Fruit fly (Drosophila melanogaster) S2 (cell line): ENCODE data around the gene Gfat1.
A peak's percentile ranks its signal among the peaks of the same experiment; 100 is the strongest.
"Not testable (repeated sequence)": the region's sequence is repeated elsewhere in the genome, so short reads cannot be mapped to it uniquely, and the experiment has no call there.

Experiments
- CG8478 ChIP-seq: fragments of >200 bp; optimal IDR thresholded peaks from 2 replicates; lab custom pipeline; 2018
- CTCF ChIP-seq, 2 experiments: fragments of >200 bp; optimal IDR thresholded peaks; 2 replicates each; lab custom pipeline; 2018

The Gfat1 gene

DNA sequence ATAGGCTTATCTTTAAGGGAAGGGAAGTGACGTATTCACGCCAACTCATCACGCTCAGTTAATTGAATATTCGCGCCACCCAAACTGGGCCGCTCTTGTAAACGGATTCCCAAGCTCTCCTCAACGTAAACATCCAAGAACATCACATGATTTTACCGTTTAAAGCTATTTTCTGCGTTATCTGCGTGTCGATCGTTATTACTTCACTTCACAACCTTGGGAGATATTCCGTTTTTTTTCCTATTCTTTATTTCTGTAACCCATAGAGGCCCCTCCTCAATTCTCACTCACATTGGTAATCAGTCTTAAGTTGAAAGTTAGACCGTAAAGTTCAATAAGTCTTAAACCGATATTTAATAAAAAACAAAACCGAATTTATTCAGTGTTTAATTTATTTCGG is at the start of gene Gfat1:
Gene Gfat1 (plus strand): TSS at position 301 of the 400 bp plus-strand sequence.
- not testable (repeated sequence) for TF ChIP-seq CG8478 (lab: Kevin White, UChicago); CTCF (optimal IDR thresholded peaks at IDR 0.05; lab: Kevin White, UChicago)

DNA sequence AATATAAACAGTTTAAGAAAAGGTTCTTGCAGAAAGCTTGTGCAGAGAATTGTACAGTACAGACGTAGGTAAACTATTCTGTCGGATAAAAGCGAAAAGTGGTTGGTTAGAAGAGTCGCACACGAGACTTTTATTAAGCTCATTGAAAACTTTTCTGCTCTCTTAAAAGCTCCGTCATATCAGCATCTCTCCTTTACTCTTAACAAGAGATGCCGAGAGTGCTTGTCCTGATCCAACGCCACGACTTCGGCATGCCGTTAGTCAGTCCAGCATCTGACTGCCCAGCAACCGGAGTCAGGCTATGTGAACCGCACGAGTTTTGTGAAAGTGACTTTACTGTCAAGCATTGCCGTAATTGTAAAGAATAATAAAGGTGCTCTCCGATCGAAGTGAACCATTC is 48.6 kb upstream of the Gfat1 start, which contains the start of gene CG42402:
Gene CG42402 (plus strand): TSS at position 282 of the 400 bp plus-strand sequence.
- TF ChIP-seq CG8478 (lab: Kevin White, UChicago) (no peak), CTCF (optimal IDR thresholded peaks at IDR 0.05; lab: Kevin White, UChicago) (no peak)

DNA sequence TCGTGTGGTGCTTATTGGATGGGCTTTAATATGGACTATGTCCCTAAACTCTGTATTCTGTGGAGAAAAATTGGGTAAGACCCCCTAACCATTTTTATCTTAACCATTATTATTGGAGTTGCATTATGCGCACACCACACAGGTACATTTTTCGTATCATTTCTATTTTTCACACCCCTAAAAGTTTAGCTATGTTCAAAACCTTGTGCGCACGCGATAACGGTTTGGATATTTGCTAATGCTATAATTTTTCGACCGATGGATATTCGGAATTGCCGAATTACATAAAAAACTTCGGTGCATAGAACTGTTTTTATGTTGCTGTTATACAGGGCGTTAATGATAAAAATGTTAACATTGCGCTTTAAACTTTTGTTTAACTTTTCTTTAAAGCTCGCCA is 44.5 kb upstream of the Gfat1 start:
- TF ChIP-seq CG8478 (lab: Kevin White, UChicago) (no peak), CTCF (optimal IDR thresholded peaks at IDR 0.05; lab: Kevin White, UChicago) (peak; percentile 45 to 52)

DNA sequence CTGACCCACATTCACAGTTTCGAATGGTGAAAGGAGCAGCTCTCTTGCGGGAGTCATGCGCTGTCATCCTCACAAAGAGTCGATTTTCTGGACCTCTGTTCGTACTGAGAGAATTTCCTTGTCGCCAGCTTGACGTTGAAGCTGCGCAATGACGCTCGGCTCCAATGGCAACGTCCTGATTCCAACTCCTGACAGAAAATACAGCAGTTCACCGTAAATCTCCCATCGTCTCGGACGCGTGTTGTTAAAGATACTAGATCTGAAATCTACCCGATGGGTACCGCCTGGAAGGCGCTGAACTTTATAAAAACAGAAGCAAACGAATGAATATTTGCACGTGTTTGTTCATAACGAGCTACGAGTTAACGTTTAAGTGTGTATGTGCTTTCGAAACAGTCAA is 42.4 kb upstream of the Gfat1 start:
- TF ChIP-seq CG8478 (lab: Kevin White, UChicago) (no peak), CTCF (optimal IDR thresholded peaks at IDR 0.05; lab: Kevin White, UChicago) (no peak)

DNA sequence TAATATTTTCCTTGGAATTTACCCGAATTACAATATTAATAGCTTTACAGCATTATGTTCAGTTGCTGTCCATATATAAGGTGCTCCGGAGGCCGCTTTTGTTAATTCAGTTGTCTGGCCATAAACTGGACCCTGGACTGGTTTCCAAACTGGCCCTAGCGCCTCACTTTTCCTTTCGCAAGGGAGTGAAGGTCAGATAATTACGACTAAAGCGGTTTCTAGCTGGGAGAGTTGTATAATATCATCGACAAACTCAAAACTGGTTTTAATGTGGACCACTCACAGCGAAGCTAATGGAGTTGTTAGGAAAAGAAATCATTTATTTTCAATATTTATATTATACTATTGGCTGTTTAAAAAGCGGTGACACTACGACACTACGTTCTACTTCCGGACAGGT is 1.3 kb downstream of the Gfat1 start:
- TF ChIP-seq CG8478 (lab: Kevin White, UChicago), result no peak
- TF ChIP-seq CTCF (optimal IDR thresholded peaks at IDR 0.05; lab: Kevin White, UChicago), result no peak

DNA sequence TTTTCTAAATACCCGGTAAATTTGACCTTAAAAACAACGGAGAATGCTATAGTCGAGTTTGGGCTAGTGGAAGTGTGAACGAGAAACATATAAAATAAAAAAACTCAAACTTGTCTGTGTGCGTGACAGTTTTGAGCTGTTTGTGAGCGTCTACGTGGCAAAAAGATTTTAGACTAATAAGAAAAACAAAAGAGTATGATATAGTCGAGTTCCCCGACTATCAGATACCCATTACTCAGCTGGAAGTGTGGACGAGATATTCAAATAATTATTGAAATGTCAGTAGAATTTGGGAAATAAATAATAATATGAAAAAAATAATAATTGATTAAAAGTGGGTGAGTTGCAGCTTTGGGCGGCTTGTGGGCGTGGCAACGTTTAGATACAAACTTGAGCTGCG is 2.1 kb downstream of the Gfat1 start:
- no peak for TF ChIP-seq CTCF (optimal IDR thresholded peaks at IDR 0.05; lab: Kevin White, UChicago)
- TF ChIP-seq CG8478 (lab: Kevin White, UChicago), result no peak

DNA sequence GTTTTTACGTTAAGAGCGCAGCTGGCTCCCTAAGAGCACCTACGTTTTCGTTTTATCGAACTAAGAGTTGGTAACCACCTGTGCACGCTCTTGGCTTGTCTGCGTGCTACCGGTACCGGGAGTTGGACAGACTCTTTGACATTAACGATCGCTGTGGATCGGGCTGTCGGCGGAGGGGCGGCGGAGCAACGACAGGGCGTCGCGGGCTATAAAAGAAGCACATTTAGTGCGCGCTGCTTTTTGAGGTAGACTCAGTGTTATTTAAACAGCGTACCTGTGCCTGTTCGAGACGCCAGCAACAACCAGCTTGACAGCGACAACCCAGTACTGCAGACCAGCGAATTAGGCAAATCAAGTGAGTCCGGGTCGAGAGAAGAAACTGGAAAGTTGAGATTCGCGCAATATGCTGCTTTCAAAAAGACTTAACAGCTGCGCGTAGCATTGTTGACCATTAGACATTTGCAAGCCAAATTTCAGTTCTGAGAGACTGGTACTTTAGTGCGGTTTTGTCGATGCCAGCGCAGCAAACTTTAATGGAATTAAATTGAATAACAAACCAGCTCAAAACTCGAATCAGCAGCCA is 4.1 kb downstream of the Gfat1 start:
- no peak for TF ChIP-seq CG8478 (lab: Kevin White, UChicago)
- no peak for TF ChIP-seq CTCF (optimal IDR thresholded peaks at IDR 0.05; lab: Kevin White, UChicago)

DNA sequence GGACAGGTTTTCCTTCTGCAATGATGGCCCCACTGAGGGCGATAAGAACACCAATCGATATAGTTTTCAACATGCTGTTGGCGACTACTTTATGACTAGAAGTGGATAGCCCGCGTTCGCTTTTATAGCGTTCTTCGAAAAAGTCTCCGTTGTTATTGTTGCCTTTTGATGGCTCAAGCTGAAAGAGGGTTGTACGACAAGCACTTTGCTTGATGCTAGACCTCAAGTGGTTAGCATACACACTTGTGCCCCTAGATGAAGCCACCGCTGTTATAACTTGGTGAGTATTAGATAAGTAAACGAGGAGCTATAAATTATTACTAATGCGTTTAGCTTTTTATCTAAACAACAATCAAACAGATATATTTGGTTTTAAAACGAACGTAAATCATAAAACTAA is 35.9 kb downstream of the Gfat1 start, which contains the start of gene CG40198:
Gene CG40198 (minus strand): TSS at position 101 of the 400 bp plus-strand sequence.
- no peak for TF ChIP-seq CTCF (optimal IDR thresholded peaks at IDR 0.05; lab: Kevin White, UChicago)
- no peak for TF ChIP-seq CG8478 (lab: Kevin White, UChicago)

DNA sequence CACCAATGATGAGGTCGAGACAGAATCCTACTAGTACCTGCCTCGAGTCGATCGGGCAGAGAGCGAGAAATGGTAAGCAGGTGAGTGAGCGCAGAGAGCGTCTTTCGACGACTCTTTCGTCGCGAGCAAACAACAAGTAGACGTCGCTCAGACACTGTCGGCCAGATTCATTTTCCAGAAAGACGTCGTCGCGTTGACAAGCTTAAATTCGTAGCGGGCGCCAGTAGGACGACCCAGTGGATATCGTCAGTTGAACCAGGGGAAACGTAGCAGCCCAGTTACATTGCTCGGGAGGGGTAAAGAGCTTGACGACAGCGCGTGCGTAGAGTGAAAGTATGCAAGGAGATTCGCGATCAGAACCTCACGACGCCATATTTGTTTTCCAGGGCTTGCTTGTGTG is 48.2 kb downstream of the Gfat1 start, which contains the start of gene CG12581:
Gene CG12581 (plus strand): TSS at position 163 of the 400 bp plus-strand sequence.
- TF ChIP-seq CTCF (optimal IDR thresholded peaks at IDR 0.05; lab: Kevin White, UChicago) (no peak), CG8478 (lab: Kevin White, UChicago) (no peak)

DNA sequence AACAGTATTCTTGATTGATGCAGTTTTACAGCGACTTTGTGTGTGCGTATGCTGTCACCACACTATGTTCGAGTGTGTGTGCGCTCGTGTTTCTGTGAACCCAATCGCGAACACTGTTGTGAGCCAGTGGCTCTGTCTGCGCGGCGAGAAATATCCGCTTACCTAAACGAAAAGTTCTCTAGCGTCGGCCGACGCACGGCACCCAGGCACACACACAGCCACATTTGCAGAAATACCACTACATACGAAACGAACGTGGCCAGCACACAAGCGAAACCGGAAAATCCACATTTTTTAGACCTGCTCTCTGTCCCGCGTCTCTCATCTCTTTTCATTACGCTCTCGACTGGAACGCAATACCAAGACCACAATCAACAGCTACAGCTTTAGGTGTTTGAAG is 48.7 kb downstream of the Gfat1 start:
- TF ChIP-seq CTCF (optimal IDR thresholded peaks at IDR 0.05; lab: Kevin White, UChicago) (no peak), CG8478 (lab: Kevin White, UChicago) (no peak)

DNA sequence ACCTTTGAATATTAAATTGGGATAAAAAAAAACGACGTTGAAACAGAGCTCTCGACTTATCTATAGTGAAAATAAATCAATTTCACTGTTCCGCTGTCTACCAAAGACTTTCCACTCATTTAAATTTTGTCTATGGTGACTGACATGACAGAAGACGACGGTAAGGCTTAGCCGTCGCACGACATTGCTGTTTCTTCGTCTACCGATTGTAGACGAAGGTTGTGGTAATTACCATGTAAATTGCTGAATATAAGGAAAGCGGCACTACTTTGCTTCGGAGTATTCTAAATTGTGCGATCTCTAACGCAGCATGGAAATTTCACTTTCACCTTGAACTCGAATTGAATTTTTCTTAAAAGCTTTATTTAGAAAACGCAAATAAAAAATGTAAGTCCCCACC is 50.5 kb downstream of the Gfat1 start:
- no peak for TF ChIP-seq CG8478 (lab: Kevin White, UChicago)

DNA sequence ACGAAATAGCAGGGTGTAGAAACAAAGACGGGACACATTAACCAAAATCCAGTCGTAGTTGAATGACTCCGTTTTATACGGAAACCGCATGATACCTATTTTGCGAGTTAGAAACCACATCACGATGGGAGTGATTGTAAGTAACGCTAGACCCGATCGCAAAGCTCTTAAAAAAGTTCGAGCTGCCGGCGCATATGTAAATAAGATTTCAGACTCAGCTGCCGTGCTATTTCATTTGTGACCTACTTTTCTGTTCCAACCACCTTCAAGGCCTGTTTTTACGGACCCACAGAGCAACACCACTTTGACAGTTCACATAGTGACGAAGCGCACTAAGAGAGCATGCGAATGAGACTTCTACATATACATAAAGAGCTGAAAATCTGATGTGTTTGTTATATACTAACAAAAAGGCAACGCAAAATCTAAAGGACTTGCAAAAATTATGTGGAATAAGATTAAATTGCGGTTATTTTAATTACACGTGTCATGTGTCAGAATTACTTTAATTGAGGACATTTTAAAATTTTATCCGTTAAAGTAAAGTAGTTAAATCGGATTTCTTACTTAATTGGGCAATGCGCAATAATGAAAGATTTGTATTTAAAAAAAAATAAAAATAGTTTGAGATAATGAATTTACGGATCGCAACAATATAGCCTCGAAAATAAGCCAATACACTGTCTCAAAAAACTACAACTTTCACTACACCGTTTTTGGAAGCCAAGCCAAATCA is 52.7 kb downstream of the Gfat1 start:
- TF ChIP-seq CG8478 (lab: Kevin White, UChicago) (no peak), CTCF (optimal IDR thresholded peaks at IDR 0.05; lab: Kevin White, UChicago) (no peak)

DNA sequence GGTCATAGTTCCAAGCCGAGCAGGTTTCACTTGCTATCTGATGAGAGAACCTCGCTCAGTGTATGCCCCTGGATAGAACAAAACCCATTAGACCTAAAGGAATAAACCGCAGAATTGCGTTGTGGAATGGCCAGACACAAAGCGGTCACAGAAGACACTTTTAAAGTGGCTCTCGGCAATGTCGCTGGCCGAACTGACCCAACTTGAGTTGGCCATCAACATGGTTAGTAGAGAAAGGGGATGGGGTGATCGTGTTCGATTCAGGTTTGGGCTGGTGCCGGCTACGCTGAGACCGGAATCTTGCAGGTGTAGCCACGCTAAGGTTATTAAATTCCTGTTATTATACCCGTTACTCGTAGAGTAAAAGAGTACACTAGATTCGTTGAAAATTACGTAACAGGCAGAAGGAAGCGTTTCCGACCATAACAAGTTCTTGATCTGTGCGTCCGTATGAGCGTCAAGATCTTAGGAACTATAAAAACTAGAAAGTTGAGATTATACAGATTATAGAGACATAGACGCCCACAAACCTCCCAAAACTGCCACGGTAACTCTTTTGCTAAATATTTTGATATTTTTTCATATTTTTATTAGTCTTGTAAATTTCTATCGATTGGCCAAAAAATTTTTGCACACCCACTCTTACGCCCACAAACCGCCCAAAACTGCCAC is 54.4 kb downstream of the Gfat1 start:
- TF ChIP-seq CTCF (optimal IDR thresholded peaks at IDR 0.05; lab: Kevin White, UChicago) (no peak), CG8478 (lab: Kevin White, UChicago) (no peak)

DNA sequence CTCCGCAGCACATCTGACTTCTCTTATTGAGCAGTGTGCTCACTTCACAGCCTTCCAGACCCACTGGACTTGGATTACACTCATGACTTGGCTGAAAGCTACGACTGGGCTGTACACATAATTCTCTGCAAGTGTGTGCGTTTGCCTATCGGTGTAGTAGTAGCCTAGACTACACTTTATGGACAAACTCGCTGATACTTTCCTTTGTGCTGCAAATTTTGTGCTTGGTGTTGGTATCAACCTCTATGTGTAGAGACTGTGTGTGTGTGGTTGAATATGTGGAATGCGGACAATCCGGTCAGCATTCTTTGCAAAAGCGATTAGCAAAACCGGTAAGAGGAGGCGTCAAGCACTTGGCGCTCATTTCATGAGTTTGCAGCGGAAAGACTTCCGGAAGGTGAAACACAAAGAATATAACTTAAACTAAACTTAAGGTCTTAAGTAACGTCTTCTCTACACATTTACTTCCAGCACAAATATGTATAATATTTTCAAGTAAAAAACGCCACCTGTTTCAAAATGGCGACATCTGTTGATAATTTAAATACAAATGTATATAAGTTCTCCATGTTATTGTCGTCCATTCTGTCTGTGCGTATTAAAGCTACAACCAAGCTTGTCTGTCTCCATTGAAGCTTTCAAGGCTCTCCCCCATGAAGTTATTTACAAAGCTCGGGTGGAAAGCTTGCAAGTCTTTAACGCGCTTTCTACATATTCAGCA is 60.7 kb downstream of the Gfat1 start:
- no peak for TF ChIP-seq CTCF (optimal IDR thresholded peaks at IDR 0.05; lab: Kevin White, UChicago)
- TF ChIP-seq CG8478 (lab: Kevin White, UChicago), result no peak
